Worm (Caenorhabditis elegans) whole organism, early embryonic: ENCODE results near the gene zzz-1.

Experiments used
- aly-1 ChIP-seq: sonication (generic microtip); optimal IDR thresholded peaks from 2 replicates; lab custom pipeline; 2016; ENCODE audit warnings: missing genetic modification characterization, missing compliant biosample characterization
- ama-1 ChIP-seq: fragments of 150-350 bp; optimal IDR thresholded peaks from 2 replicates; lab custom pipeline; 2014
- pes-1 ChIP-seq: fragments of 200-800 bp; sonication (Bioruptor generic); IDR thresholded peaks from 2 replicates; pipeline ENCODE4 v1.3.6; 2022; ENCODE audit warnings: missing genetic modification reagents, missing genetic modification characterization, missing compliant biosample characterization
- scrt-1 ChIP-seq: fragments of 200-800 bp; sonication (Bioruptor generic); IDR thresholded peaks from 2 replicates; pipeline ENCODE4 v1.3.6; 2022; ENCODE audit warnings: missing genetic modification characterization, missing compliant biosample characterization

- TF ChIP-seq aly-1 (tag; lab: Kevin White, UChicago) = no peak
- TF ChIP-seq ama-1 (lab: Kevin White, UChicago) = no peak
- TF ChIP-seq scrt-1 (GFP tag; lab: Robert Waterston, UW) = no peak
- no peak for TF ChIP-seq pes-1 (GFP tag; lab: Robert Waterston, UW)
Observed at ce11 chrV:10883478-10883877, 25.5 kb downstream of the zzz-1 start, which contains the start of gene F32D8.2.
